Fruit fly (Drosophila melanogaster) S2 (cell line): ENCODE measurements around the gene CG4887.

ENCODE experiments used
- CG8478 ChIP-seq: fragments of >200 bp; optimal IDR thresholded peaks from 2 replicates; lab custom pipeline; 2018
- CTCF ChIP-seq, 2 experiments: fragments of >200 bp; optimal IDR thresholded peaks; 2 replicates each; lab custom pipeline; 2018

dm6 chr2L:1144371-1145360, 28.1 kb upstream of the CG4887 start:
- no peak for TF ChIP-seq CG8478
- TF ChIP-seq CTCF (optimal IDR thresholded peaks at IDR 0.05; lab: Kevin White, UChicago) = no peak
